Worm (Caenorhabditis elegans) whole organism, L1 larva: Measurements from ENCODE around the gene srd-5.
A peak's percentile ranks its signal among the peaks of the same experiment; 100 is the strongest.

Source experiments
- C16A3.4 ChIP-seq: fragments of 150-350 bp; optimal IDR thresholded peaks from 2 replicates; lab custom pipeline; 2014; ENCODE audit warnings: missing biosample characterization, missing genetic modification characterization
- Y116A8C.19 ChIP-seq: sonication (generic microtip); optimal IDR thresholded peaks from 2 replicates; lab custom pipeline; 2016; ENCODE audit warnings: missing compliant biosample characterization, missing genetic modification characterization, borderline replicate concordance
- alr-1 ChIP-seq: fragments of 200-800 bp; sonication (Bioruptor generic); optimal IDR thresholded peaks from 2 replicates; lab custom pipeline; 2018; ENCODE audit warnings: borderline replicate concordance, mild to moderate bottlenecking, missing genetic modification characterization, missing compliant biosample characterization
- ama-1 ChIP-seq: fragments of 150-350 bp; optimal IDR thresholded peaks from 2 replicates; lab custom pipeline; 2014
- ceh-82 ChIP-seq, 3 experiments: fragments of 150-350 bp in 1 of 3; sonication (generic microtip) in 2 of 3; optimal IDR thresholded peaks; 2 replicates each; lab custom pipeline; 2014 to 2017; ENCODE audit warnings: missing biosample characterization in 3 of 3, missing genetic modification characterization in 3 of 3
- ces-1 ChIP-seq: fragments of 150-350 bp; optimal IDR thresholded peaks from 2 replicates; lab custom pipeline; 2014; ENCODE audit warnings: missing biosample characterization, missing genetic modification reagents, missing genetic modification characterization
- dpl-1 ChIP-seq, 3 experiments: fragments of 150-350 bp in 2 of 3; sonication (generic microtip) in 1 of 3; optimal IDR thresholded peaks; 2 replicates each; lab custom pipeline; 2014 to 2017; ENCODE audit warnings: missing biosample characterization in 3 of 3, missing genetic modification characterization in 3 of 3, missing genetic modification reagents in 3 of 3
- efl-1 ChIP-seq, 4 experiments: fragments of 150-350 bp; optimal IDR thresholded peaks in 3 of 4; peaks in 1 of 4; 1 replicate in 1 of 4; 2 replicates in 3 of 4; lab custom pipeline; 2014; ENCODE audit warnings: missing biosample characterization in 2 of 4, missing genetic modification characterization in 2 of 4, missing genetic modification reagents in 2 of 4
- elt-2 ChIP-seq: sonication (generic microtip); optimal IDR thresholded peaks from 2 replicates; lab custom pipeline; 2016; ENCODE audit warnings: missing genetic modification characterization, mild to moderate bottlenecking, inconsistent platforms, missing compliant biosample characterization, missing genetic modification reagents
- elt-3 ChIP-seq, 6 experiments: fragments of 150-350 bp in 1 of 6; sonication (generic microtip); optimal IDR thresholded peaks; 2 replicates each; lab custom pipeline; 2017 to 2018; ENCODE audit warnings: missing biosample characterization in 6 of 6, missing genetic modification characterization in 6 of 6, inconsistent platforms in 1 of 6
- ets-5 ChIP-seq: fragments of 200-800 bp; sonication (Bioruptor generic); IDR thresholded peaks from 2 replicates; pipeline ENCODE4 v1.3.6; 2022; ENCODE audit warnings: missing genetic modification characterization, missing compliant biosample characterization
- grh-1 ChIP-seq: fragments of 200-800 bp; sonication (Bioruptor generic); IDR thresholded peaks from 2 replicates; pipeline ENCODE4 v1.3.6; 2022; ENCODE audit warnings: missing genetic modification reagents, missing genetic modification characterization, missing compliant biosample characterization
- hpl-2 ChIP-seq: fragments of 150-350 bp; optimal IDR thresholded peaks from 2 replicates; lab custom pipeline; 2014; ENCODE audit warnings: missing biosample characterization, missing genetic modification reagents, missing genetic modification characterization
- lin-13 ChIP-seq: fragments of 150-350 bp; optimal IDR thresholded peaks from 2 replicates; lab custom pipeline; 2014; ENCODE audit warnings: missing biosample characterization, missing genetic modification reagents, missing genetic modification characterization
- lin-14 ChIP-seq: fragments of 200-800 bp; sonication (Bioruptor generic); optimal IDR thresholded peaks from 2 replicates; lab custom pipeline; 2018; ENCODE audit warnings: mild to moderate bottlenecking, missing genetic modification characterization, moderate library complexity, missing compliant biosample characterization
- lin-35 ChIP-seq, 2 experiments: fragments of 150-350 bp; optimal IDR thresholded peaks; 2 replicates each; lab custom pipeline; 2014; ENCODE audit warnings: missing biosample characterization in 2 of 2, missing genetic modification characterization in 2 of 2, missing genetic modification reagents in 2 of 2
- lin-39 ChIP-seq: fragments of 150-350 bp; optimal IDR thresholded peaks from 2 replicates; lab custom pipeline; 2014; ENCODE audit warnings: missing biosample characterization, missing genetic modification reagents, missing genetic modification characterization
- lsy-2 ChIP-seq, 2 experiments: fragments of 150-350 bp; optimal IDR thresholded peaks; 2 replicates each; lab custom pipeline; 2014; ENCODE audit warnings: missing biosample characterization in 2 of 2, missing genetic modification characterization in 2 of 2
- mep-1 ChIP-seq: fragments of 150-350 bp; optimal IDR thresholded peaks from 2 replicates; lab custom pipeline; 2014; ENCODE audit warnings: missing biosample characterization, missing genetic modification characterization
- nhr-11 ChIP-seq: fragments of 150-350 bp; optimal IDR thresholded peaks from 2 replicates; lab custom pipeline; 2014; ENCODE audit warnings: missing biosample characterization, missing genetic modification characterization
- nhr-12 ChIP-seq: sonication (generic microtip); optimal IDR thresholded peaks from 2 replicates; lab custom pipeline; 2017; ENCODE audit warnings: missing biosample characterization, missing genetic modification characterization
- nhr-20 ChIP-seq: sonication (generic microtip); optimal IDR thresholded peaks from 2 replicates; lab custom pipeline; 2016; ENCODE audit warnings: mild to moderate bottlenecking, missing genetic modification characterization, missing compliant biosample characterization
- nhr-28 ChIP-seq: fragments of 150-350 bp; optimal IDR thresholded peaks from 2 replicates; lab custom pipeline; 2014; ENCODE audit warnings: missing biosample characterization, missing genetic modification characterization
- nhr-47 ChIP-seq: sonication (generic microtip); optimal IDR thresholded peaks from 2 replicates; lab custom pipeline; 2016; ENCODE audit warnings: mild to moderate bottlenecking, missing genetic modification characterization, moderate library complexity, missing compliant biosample characterization
- nhr-71 ChIP-seq: sonication (generic microtip); optimal IDR thresholded peaks from 2 replicates; lab custom pipeline; 2016; ENCODE audit warnings: mild to moderate bottlenecking, missing genetic modification characterization, moderate library complexity, missing compliant biosample characterization
- nhr-76 ChIP-seq: sonication (generic microtip); optimal IDR thresholded peaks from 2 replicates; lab custom pipeline; 2017; ENCODE audit warnings: missing biosample characterization, missing genetic modification characterization
- nhr-77 ChIP-seq: fragments of 150-350 bp; optimal IDR thresholded peaks from 2 replicates; lab custom pipeline; 2014; ENCODE audit warnings: missing biosample characterization, missing genetic modification characterization
- nhr-85 ChIP-seq: sonication (generic microtip); peaks from one replicate; lab custom pipeline; 2016; ENCODE audit warnings: missing genetic modification characterization, inconsistent platforms, missing compliant biosample characterization
- snpc-4 ChIP-seq: fragments of 150-350 bp; optimal IDR thresholded peaks from 2 replicates; lab custom pipeline; 2014; ENCODE audit warnings: missing biosample characterization, missing genetic modification characterization
- swsn-7 ChIP-seq: sonication (generic microtip); optimal IDR thresholded peaks from 2 replicates; lab custom pipeline; 2016; ENCODE audit warnings: missing genetic modification characterization, missing compliant biosample characterization
- tlp-1 ChIP-seq: fragments of 150-350 bp; optimal IDR thresholded peaks from 2 replicates; lab custom pipeline; 2014; ENCODE audit warnings: missing biosample characterization, missing genetic modification characterization
- unc-130 ChIP-seq: fragments of 150-350 bp; optimal IDR thresholded peaks from 2 replicates; lab custom pipeline; 2017; ENCODE audit warnings: missing biosample characterization, missing genetic modification characterization, inconsistent platforms
- zip-4 ChIP-seq: fragments of 200-800 bp; sonication (Bioruptor generic); optimal IDR thresholded peaks from 2 replicates; lab custom pipeline; 2018; ENCODE audit warnings: mild to moderate bottlenecking, missing genetic modification characterization, moderate library complexity, missing compliant biosample characterization

Gene srd-5

DNA sequence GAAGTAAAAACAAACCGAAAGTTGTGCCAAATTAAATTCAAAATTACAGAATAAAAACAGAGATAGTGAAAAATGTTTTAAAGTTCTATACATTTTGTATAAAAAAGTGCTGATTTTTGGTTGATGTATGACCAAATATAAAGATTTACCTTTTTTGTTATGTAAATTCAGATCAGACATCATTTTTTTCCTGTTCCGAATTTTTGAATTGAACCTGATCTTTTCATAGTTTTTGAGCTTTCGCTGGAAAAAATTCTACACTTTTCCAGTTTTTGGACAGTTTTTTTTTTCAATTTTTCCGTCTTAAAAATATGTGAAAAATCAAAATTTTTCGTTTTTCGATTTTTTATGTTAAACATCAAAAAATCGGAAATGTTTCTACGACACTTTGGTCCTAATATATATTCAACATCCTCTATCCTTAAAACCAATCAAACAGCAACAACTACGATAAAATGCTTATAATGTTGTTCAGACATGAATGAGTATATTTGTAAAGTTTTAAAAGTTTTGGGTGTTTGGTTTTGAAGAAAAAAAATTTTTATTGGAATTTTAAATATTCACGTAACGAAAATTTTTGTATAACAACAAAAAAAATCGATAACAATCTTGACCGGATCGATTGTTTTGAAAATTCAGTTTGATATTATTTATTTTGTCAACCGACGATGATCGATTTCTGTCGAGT is 8.4 kb upstream of the srd-5 start, which contains the start of the genes C55C3.7 and C55C3.6:
Gene C55C3.7 (minus strand): TSS at position 101 of the 688 bp plus-strand sequence.
Gene C55C3.6 (plus strand): TSS at position 638 of the 688 bp plus-strand sequence.
- no peak for TF ChIP-seq hpl-2 (GFP tag; lab: Kevin White, UChicago)
- TF ChIP-seq C16A3.4 (tag; lab: Kevin White, UChicago), result no peak

DNA sequence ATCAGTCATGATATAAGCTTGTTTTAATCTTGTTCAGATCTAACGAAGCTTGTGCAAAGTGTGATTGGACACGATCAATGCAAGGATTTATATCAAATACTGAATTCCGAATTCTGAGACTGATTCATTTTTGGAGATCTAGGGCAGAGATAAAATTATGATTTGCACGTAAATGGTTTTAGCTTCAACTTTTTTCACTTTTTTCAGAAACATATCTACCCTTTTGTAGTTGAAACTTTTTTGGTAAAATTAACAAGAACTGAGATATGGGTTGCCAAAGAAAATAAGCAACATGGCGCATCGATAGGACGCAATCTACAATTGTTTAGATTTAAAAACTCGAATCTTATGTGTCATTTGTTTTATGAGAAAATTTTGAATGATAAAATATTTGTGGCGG is 3.7 kb upstream of the srd-5 start, which contains the start of gene C55C3.4:
Gene C55C3.4 (minus strand): TSS at position 101 of the 400 bp plus-strand sequence.
- no peak for TF ChIP-seq ama-1 (lab: Kevin White, UChicago)

DNA sequence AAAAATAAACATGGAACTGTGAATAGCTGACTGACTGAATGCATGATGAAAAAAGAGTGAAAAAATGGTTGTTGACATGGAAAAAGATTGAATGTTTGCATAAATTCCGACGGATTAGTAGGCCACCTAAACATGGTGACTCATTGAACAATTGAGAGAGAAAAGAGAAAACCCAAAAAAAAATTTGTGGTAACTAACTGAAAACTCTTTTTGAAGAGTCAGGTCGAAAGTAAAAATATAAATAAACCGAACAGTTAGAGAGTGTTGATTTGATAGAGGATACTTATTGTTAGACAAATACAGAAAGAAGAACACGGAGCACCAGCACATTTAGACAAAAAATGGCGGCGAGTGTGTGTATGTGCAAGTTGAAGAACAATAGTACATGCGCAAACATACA is 3.0 kb downstream of the srd-5 start:
- TF ChIP-seq nhr-85 (tag; lab: Kevin White, UChicago), result peak; percentile 57
- no peak for TF ChIP-seq tlp-1

DNA sequence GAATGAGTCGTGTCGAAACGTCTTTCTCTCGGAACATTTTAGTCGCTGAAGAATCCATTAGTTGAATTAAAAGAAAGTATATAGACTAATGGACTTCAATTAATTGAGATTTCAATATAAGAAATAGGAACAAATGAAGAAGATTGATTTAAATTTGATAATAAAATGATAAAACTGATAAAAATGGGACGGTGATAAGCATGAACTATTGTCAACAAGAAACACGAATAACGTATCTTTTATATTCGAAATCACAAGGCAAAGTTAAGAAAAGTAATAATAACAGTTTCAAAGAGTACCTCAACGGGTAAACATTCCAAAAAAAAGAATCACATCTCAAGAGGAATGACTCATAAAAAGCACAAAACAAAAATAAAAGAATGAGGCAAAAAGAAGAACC is 4.9 kb downstream of the srd-5 start, which contains the start of gene T19E7.6:
Gene T19E7.6 (minus strand): TSS at position 45 of the 400 bp plus-strand sequence.
- TF ChIP-seq lin-39 (tag; lab: Kevin White, UChicago) (no peak), elt-3 (tag; optimal IDR thresholded peaks at IDR 0.05; lab: Kevin White, UChicago) (peak in 1 of 6 experiments; percentile 45)

DNA sequence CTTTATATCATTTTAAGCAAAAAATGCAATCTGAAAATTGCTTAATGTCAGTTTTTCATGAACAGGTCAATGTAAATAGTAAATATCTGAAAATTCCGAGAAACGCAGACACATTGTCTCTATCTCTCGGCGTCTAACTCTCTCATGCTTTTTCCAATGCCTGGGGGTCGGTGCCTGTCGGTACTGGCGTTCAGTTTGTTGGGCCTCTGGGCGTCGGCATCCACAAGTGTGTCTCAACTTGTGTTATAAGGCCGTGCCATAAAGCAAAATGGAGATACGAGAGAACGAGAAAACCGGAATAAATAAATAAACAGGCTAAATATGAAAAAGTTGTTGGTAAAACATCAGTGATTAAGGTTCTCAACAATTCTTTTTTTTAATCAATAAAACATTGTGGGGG is 7.1 kb downstream of the srd-5 start:
- TF ChIP-seq ces-1 (GFP tag; lab: Kevin White, UChicago), result no peak
- no peak for TF ChIP-seq C16A3.4 (tag; lab: Kevin White, UChicago)
- peak in 1 of 3 experiments; percentile 4 for TF ChIP-seq ceh-82 (tag; optimal IDR thresholded peaks at IDR 0.05; lab: Kevin White, UChicago)
- no peak for TF ChIP-seq nhr-77 (tag; lab: Kevin White, UChicago)
- TF ChIP-seq alr-1 (tag; lab: Kevin White, UChicago), result no peak
- TF ChIP-seq mep-1 (tag; lab: Kevin White, UChicago), result peak; percentile 39
- TF ChIP-seq swsn-7, result no peak
- TF ChIP-seq grh-1, result no peak
- TF ChIP-seq lin-14 (GFP tag; lab: Kevin White, UChicago), result peak; percentile 57
- no peak for TF ChIP-seq ama-1 (lab: Kevin White, UChicago)
- no peak for TF ChIP-seq nhr-28 (tag; lab: Kevin White, UChicago)
- no peak for TF ChIP-seq nhr-11 (tag; lab: Kevin White, UChicago)

DNA sequence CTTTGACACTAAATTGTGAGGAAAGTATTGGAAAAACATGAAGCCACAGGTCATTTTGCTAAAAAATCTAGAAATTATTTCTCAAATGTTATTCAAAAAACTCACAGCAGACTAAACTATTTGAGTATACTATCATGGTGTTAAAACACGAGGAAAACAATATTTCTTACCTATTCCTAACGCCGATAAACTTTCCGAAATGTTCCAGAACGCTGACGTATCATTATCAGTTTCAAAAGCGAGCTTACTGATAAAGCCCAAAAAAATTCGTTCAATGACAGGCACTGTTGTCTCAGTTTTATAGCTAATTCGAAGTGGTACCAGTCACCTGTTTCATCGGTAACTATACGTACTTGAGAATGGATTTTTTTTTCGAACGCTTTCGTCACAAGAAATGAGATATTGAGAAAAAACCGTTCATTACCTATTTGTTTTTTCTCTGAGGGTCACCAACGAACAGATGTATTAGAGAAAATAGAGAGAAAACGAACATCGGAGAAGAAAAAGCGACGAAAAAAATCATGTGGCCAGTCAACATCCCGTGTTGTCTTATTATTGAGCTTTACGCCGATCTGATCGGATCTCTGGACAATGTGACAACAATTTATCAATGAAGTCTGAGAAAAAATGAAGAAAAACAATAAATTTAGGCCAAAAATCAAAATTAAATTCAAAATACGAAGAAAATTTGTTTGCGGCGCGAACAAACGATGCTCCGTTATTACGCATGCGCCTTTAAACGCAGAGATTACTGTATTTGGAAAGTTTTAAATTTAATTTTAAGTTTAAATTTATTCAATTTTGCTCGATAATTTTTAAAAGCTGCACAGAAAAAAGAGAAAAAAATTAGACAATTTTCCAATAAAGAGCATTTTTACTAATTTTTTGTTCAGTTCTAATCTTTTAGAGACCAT is 8.0 kb downstream of the srd-5 start:
- no peak for TF ChIP-seq nhr-28 (tag; lab: Kevin White, UChicago)
- peak; percentile 40 for TF ChIP-seq elt-2 (tag; lab: Kevin White, UChicago)
- no peak for TF ChIP-seq unc-130
- no peak for TF ChIP-seq ces-1 (GFP tag; lab: Kevin White, UChicago)
- peak; percentile 12 for TF ChIP-seq nhr-71 (tag; lab: Kevin White, UChicago)
- TF ChIP-seq, all 84 proteins: peak for 2

DNA sequence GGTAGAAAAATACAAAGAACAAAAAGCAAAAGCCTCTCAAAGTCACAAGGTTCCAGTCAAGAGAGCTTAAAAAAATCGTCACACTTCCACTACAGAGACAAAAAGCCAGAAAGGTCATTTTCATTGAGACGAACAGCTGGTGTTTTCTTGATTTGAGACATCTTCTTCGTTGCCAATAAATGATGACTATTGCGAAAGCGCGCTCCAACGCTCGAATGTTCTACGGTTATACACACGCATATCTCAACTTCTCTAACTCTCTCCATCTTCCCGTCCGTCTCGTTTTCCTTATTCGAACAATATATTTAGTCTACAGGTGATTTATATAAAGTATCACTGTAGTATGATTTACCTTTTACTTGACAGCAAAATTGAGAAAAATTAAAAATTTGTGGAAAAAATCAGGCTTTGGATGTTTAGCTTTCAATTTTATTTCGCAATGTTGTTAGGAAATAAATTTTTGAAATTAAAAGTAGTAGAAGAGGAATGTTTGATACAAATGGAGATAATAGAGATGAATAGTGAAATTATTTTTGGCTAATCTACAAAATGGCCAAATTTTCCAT is 8.9 kb downstream of the srd-5 start:
- TF ChIP-seq ets-5 (no peak), zip-4 (GFP tag; lab: Kevin White, UChicago) (peak; percentile 42), lin-14 (GFP tag; lab: Kevin White, UChicago) (peak; percentile 85), lsy-2 (tag; optimal IDR thresholded peaks at IDR 0.05; lab: Kevin White, UChicago) (peak; percentile 17 to 62), elt-3 (tag; optimal IDR thresholded peaks at IDR 0.05; lab: Kevin White, UChicago) (peak in 2 of 6 experiments; percentile 29 to 66), ama-1 (lab: Kevin White, UChicago) (peak; percentile 5), nhr-71 (tag; lab: Kevin White, UChicago) (peak; percentile 63), nhr-12 (no peak), nhr-20 (tag; lab: Kevin White, UChicago) (peak; percentile 49), mep-1 (tag; lab: Kevin White, UChicago) (peak; percentile 61), lin-13 (GFP tag; lab: Kevin White, UChicago) (no peak), nhr-47 (tag; lab: Kevin White, UChicago) (peak; percentile 5), snpc-4 (peak; percentile 35), swsn-7 (peak; percentile 36), efl-1 (optimal IDR thresholded peaks at IDR 0.05; lab: Kevin White, UChicago) (peak; percentile 14 to 46), efl-1 (GFP tag; optimal IDR thresholded peaks at IDR 0.05 in 1 of 2; lab: Kevin White, UChicago) (peak in 1 of 2 experiments; percentile 5), dpl-1 (GFP tag; optimal IDR thresholded peaks at IDR 0.05; lab: Kevin White, UChicago) (peak; percentile 1 to 46 (median 27)), nhr-76 (tag; lab: Kevin White, UChicago) (no peak), lin-35 (GFP tag; optimal IDR thresholded peaks at IDR 0.05; lab: Kevin White, UChicago) (peak; percentile 40 to 69), ceh-82 (tag; optimal IDR thresholded peaks at IDR 0.05; lab: Kevin White, UChicago) (peak in 1 of 3 experiments; percentile 12), C16A3.4 (tag; lab: Kevin White, UChicago) (peak; percentile 11), nhr-85 (tag; lab: Kevin White, UChicago) (peak; percentile 81), Y116A8C.19 (tag; lab: Kevin White, UChicago) (no peak)
